Worm (Caenorhabditis elegans) whole organism, L1 larva: ENCODE data around the gene Y43B11AR.1.

Experiments
- pax-3 ChIP-seq: fragments of 200-800 bp; sonication (Bioruptor generic); optimal IDR thresholded peaks from 2 replicates; lab custom pipeline; 2018; ENCODE audit warnings: mild to moderate bottlenecking, missing genetic modification characterization, moderate library complexity, missing compliant biosample characterization
- xbp-1 ChIP-seq: sonication (generic microtip); optimal IDR thresholded peaks from 2 replicates; lab custom pipeline; 2016; ENCODE audit warnings: missing genetic modification characterization, missing compliant biosample characterization

- TF ChIP-seq pax-3 (tag; lab: Kevin White, UChicago) (no peak), xbp-1 (tag; lab: Kevin White, UChicago) (no peak)
Observed at ce11 chrIV:7083976-7084375, 2.7 kb downstream of the Y43B11AR.1 start.
